Fruit fly (Drosophila melanogaster) whole organism, embryonic: ENCODE results near the gene InR.

Source experiments
- ATbp ChIP-seq: fragments of 200-800 bp; sonication (Bioruptor generic); optimal IDR thresholded peaks from 2 replicates; lab custom pipeline; 2017; ENCODE audit warnings: missing biosample characterization, mild to moderate bottlenecking, missing genetic modification characterization, missing genetic modification reagents
- CG11560 ChIP-seq: fragments of 200-800 bp; sonication (Bioruptor generic); IDR thresholded peaks from 3 replicates; pipeline ENCODE4 v1.3.6; 2022; ENCODE audit warnings: missing biosample characterization, missing genetic modification characterization
- CG12071 ChIP-seq: fragments of 200-800 bp; sonication (Bioruptor generic); optimal IDR thresholded peaks from 3 replicates; lab custom pipeline; 2018; ENCODE audit warnings: missing biosample characterization, mild to moderate bottlenecking, missing genetic modification characterization
- CG12219 ChIP-seq: fragments of 200-800 bp; sonication (Bioruptor generic); optimal IDR thresholded peaks from 3 replicates; lab custom pipeline; 2018; ENCODE audit warnings: missing biosample characterization, mild to moderate bottlenecking, missing genetic modification characterization
- CG13775 ChIP-seq: fragments of 200-800 bp; sonication (Bioruptor generic); optimal IDR thresholded peaks from 3 replicates; lab custom pipeline; 2017; ENCODE audit warnings: missing biosample characterization, mild to moderate bottlenecking, missing genetic modification characterization
- CG15011 ChIP-seq: fragments of 200-800 bp; sonication (Bioruptor generic); optimal IDR thresholded peaks from 3 replicates; lab custom pipeline; 2018; ENCODE audit warnings: missing biosample characterization, mild to moderate bottlenecking, missing genetic modification characterization
- CG15073 ChIP-seq: fragments of 200-800 bp; sonication (Bioruptor generic); optimal IDR thresholded peaks from 2 replicates; lab custom pipeline; 2016; ENCODE audit warnings: missing biosample characterization, missing genetic modification characterization
- CG1529 ChIP-seq: fragments of 200-800 bp; sonication (Bioruptor generic); optimal IDR thresholded peaks from 3 replicates; lab custom pipeline; 2018; ENCODE audit warnings: missing biosample characterization, missing genetic modification characterization
- CG15479 ChIP-seq: fragments of 200-800 bp; sonication (Bioruptor generic); optimal IDR thresholded peaks from 3 replicates; lab custom pipeline; 2019; ENCODE audit warnings: missing biosample characterization, mild to moderate bottlenecking, missing genetic modification characterization, moderate library complexity
- CG17328 ChIP-seq: fragments of 200-800 bp; sonication (Bioruptor generic); IDR thresholded peaks from 2 replicates; pipeline ENCODE4 v1.3.6; 2022; ENCODE audit warnings: missing biosample characterization, missing genetic modification characterization
- CG17568 ChIP-seq: fragments of 200-800 bp; sonication (Bioruptor generic); optimal IDR thresholded peaks from 2 replicates; lab custom pipeline; 2018; ENCODE audit warnings: missing biosample characterization, mild to moderate bottlenecking, missing genetic modification characterization, moderate library complexity
- CG2875 ChIP-seq: fragments of 200-800 bp; sonication (Bioruptor generic); optimal IDR thresholded peaks from 2 replicates; lab custom pipeline; 2017; ENCODE audit warnings: missing biosample characterization, mild to moderate bottlenecking, missing genetic modification characterization, missing genetic modification reagents
- CG31365 ChIP-seq: fragments of 200-800 bp; sonication (Bioruptor generic); optimal IDR thresholded peaks from 2 replicates; lab custom pipeline; 2018; ENCODE audit warnings: missing biosample characterization, mild to moderate bottlenecking, missing genetic modification characterization
- CG33557 ChIP-seq: fragments of 200-800 bp; sonication (Bioruptor generic); optimal IDR thresholded peaks from 2 replicates; lab custom pipeline; 2019; ENCODE audit warnings: missing biosample characterization, mild to moderate bottlenecking, missing genetic modification characterization, moderate library complexity
- CG34224 ChIP-seq: fragments of 200-800 bp; sonication (Bioruptor generic); IDR thresholded peaks from 3 replicates; pipeline ENCODE4 v1.3.6; 2022; ENCODE audit warnings: missing biosample characterization, missing genetic modification characterization; ENCODE audit not compliant: partially characterized antibody
- CG34376 ChIP-seq: fragments of 200-800 bp; sonication (Bioruptor generic); optimal IDR thresholded peaks from 2 replicates; lab custom pipeline; 2018; ENCODE audit warnings: missing biosample characterization, mild to moderate bottlenecking, missing genetic modification characterization
- CG34422 ChIP-seq: fragments of 200-800 bp; sonication (Bioruptor generic); IDR thresholded peaks from 3 replicates; pipeline ENCODE4 v1.3.6; 2022; ENCODE audit warnings: missing biosample characterization, missing genetic modification characterization
- CG3995 ChIP-seq: fragments of 200-800 bp; sonication (Bioruptor generic); optimal IDR thresholded peaks from 3 replicates; lab custom pipeline; 2016; ENCODE audit warnings: missing biosample characterization, missing genetic modification characterization
- CG5245 ChIP-seq: fragments of 200-800 bp; sonication (Bioruptor generic); optimal IDR thresholded peaks from 3 replicates; lab custom pipeline; 2016; ENCODE audit warnings: missing biosample characterization, missing genetic modification characterization
- CG6813 ChIP-seq: fragments of 200-800 bp; sonication (Bioruptor generic); optimal IDR thresholded peaks from 2 replicates; lab custom pipeline; 2017; ENCODE audit warnings: missing biosample characterization, missing genetic modification characterization, mild to moderate bottlenecking, moderate library complexity, missing genetic modification reagents
- CG7271 ChIP-seq: fragments of 200-800 bp; sonication (Bioruptor generic); optimal IDR thresholded peaks from 2 replicates; lab custom pipeline; 2018; ENCODE audit warnings: missing biosample characterization, mild to moderate bottlenecking, missing genetic modification characterization, moderate library complexity
- CG8089 ChIP-seq: fragments of 200-800 bp; sonication (Bioruptor generic); optimal IDR thresholded peaks from 3 replicates; lab custom pipeline; 2016; ENCODE audit warnings: missing biosample characterization, missing genetic modification characterization
- CG8359 ChIP-seq: fragments of 200-800 bp; sonication (Bioruptor generic); optimal IDR thresholded peaks from 2 replicates; lab custom pipeline; 2017; ENCODE audit warnings: missing biosample characterization, mild to moderate bottlenecking, missing genetic modification characterization, borderline replicate concordance
- CG9727 ChIP-seq: fragments of 200-800 bp; sonication (Bioruptor generic); optimal IDR thresholded peaks from 3 replicates; lab custom pipeline; 2017; ENCODE audit warnings: missing biosample characterization, mild to moderate bottlenecking, missing genetic modification characterization
- Chrac-16 ChIP-seq: fragments of 200-800 bp; sonication (Bioruptor generic); optimal IDR thresholded peaks from 3 replicates; lab custom pipeline; 2016; ENCODE audit warnings: missing biosample characterization, missing genetic modification characterization
- Dip2 ChIP-seq: fragments of 200-800 bp; sonication (Bioruptor generic); IDR thresholded peaks from 2 replicates; pipeline ENCODE4 v1.3.6; 2022; ENCODE audit warnings: missing biosample characterization, missing genetic modification characterization
- Ets97D ChIP-seq: fragments of 200-800 bp; sonication (Bioruptor generic); optimal IDR thresholded peaks from 3 replicates; lab custom pipeline; 2016; ENCODE audit warnings: missing biosample characterization, missing genetic modification characterization
- Hand ChIP-seq: fragments of 200-800 bp; sonication (Bioruptor generic); optimal IDR thresholded peaks from 2 replicates; lab custom pipeline; 2017; ENCODE audit warnings: mild to moderate bottlenecking, missing biosample characterization, missing genetic modification reagents, missing genetic modification characterization
- Kr ChIP-seq: fragments of 200-800 bp; sonication (Bioruptor generic); optimal IDR thresholded peaks from 2 replicates; lab custom pipeline; 2017; ENCODE audit warnings: missing biosample characterization, mild to moderate bottlenecking, missing genetic modification characterization
- Nf-YA ChIP-seq: fragments of 200-800 bp; sonication (Bioruptor generic); IDR thresholded peaks from 2 replicates; pipeline ENCODE4 v1.3.6; 2022; ENCODE audit warnings: missing biosample characterization, missing genetic modification characterization
- Nf-YB ChIP-seq: fragments of 200-800 bp; sonication (Bioruptor generic); optimal IDR thresholded peaks from 3 replicates; lab custom pipeline; 2019; ENCODE audit warnings: missing biosample characterization, mild to moderate bottlenecking, missing genetic modification characterization, moderate library complexity
- Rfx ChIP-seq: fragments of 200-800 bp; sonication (Bioruptor generic); IDR thresholded peaks from 2 replicates; pipeline ENCODE4 v1.3.6; 2022; ENCODE audit warnings: missing biosample characterization, missing genetic modification characterization
- Sox100B ChIP-seq: fragments of 200-800 bp; sonication (Bioruptor generic); optimal IDR thresholded peaks from 3 replicates; lab custom pipeline; 2018; ENCODE audit warnings: missing biosample characterization, mild to moderate bottlenecking, missing genetic modification characterization
- Tbp ChIP-seq: fragments of >200 bp; optimal IDR thresholded peaks from 2 replicates; lab custom pipeline; 2018; ENCODE audit warnings: missing biosample characterization, missing genetic modification characterization
- Trl ChIP-seq, 3 experiments: fragments of >200 bp in 2 of 3; fragments of 200-800 bp in 1 of 3; sonication (Bioruptor generic) in 1 of 3; optimal IDR thresholded peaks; 2 replicates in 1 of 3; 3 replicates in 2 of 3; lab custom pipeline; 2016 to 2017; ENCODE audit warnings: missing biosample characterization in 1 of 3, missing genetic modification characterization in 1 of 3
- cad ChIP-seq: fragments of >200 bp; optimal IDR thresholded peaks from 2 replicates; lab custom pipeline; 2017; ENCODE audit warnings: missing biosample characterization, missing genetic modification characterization
- cg ChIP-seq: fragments of 200-800 bp; sonication (Bioruptor generic); optimal IDR thresholded peaks from 3 replicates; lab custom pipeline; 2019; ENCODE audit warnings: missing biosample characterization, mild to moderate bottlenecking, missing genetic modification characterization, moderate library complexity
- eve ChIP-seq, 2 experiments: fragments of >200 bp; optimal IDR thresholded peaks; 2 replicates each; lab custom pipeline; 2017; ENCODE audit warnings: missing biosample characterization in 2 of 2, missing genetic modification characterization in 2 of 2
- ewg ChIP-seq: fragments of 200-800 bp; sonication (Bioruptor generic); optimal IDR thresholded peaks from 3 replicates; lab custom pipeline; 2017; ENCODE audit warnings: mild to moderate bottlenecking, missing biosample characterization, missing genetic modification reagents, missing genetic modification characterization
- fru ChIP-seq: fragments of >200 bp; optimal IDR thresholded peaks from 2 replicates; lab custom pipeline; 2017
- lab ChIP-seq: fragments of 200-800 bp; sonication (Bioruptor generic); optimal IDR thresholded peaks from 3 replicates; lab custom pipeline; 2017; ENCODE audit warnings: missing biosample characterization, missing genetic modification characterization, mild to moderate bottlenecking, moderate library complexity, missing genetic modification reagents
- run ChIP-seq: fragments of 200-800 bp; sonication (Bioruptor generic); optimal IDR thresholded peaks from 3 replicates; lab custom pipeline; 2018; ENCODE audit warnings: missing biosample characterization, mild to moderate bottlenecking, missing genetic modification characterization
- sens ChIP-seq: fragments of 200-800 bp; sonication (Bioruptor generic); peaks from one replicate; lab custom pipeline; 2016; ENCODE audit warnings: missing biosample characterization, missing genetic modification characterization
- sens-2 ChIP-seq: fragments of 200-800 bp; sonication (Bioruptor generic); IDR thresholded peaks from 2 replicates; pipeline ENCODE4 v1.3.6; 2022; ENCODE audit warnings: missing biosample characterization, missing genetic modification characterization
- seq ChIP-seq: fragments of 200-800 bp; sonication (Bioruptor generic); IDR thresholded peaks from 2 replicates; pipeline ENCODE4 v1.3.6; 2022; ENCODE audit warnings: missing biosample characterization, missing genetic modification characterization
- slp2 ChIP-seq: fragments of 200-800 bp; sonication (Bioruptor generic); optimal IDR thresholded peaks from 2 replicates; lab custom pipeline; 2016; ENCODE audit warnings: missing biosample characterization, missing genetic modification characterization
- stwl ChIP-seq: fragments of 200-800 bp; sonication (Bioruptor generic); optimal IDR thresholded peaks from 3 replicates; lab custom pipeline; 2018; ENCODE audit warnings: missing biosample characterization, mild to moderate bottlenecking, missing genetic modification characterization, moderate library complexity
- trem ChIP-seq: fragments of 200-800 bp; optimal IDR thresholded peaks from 3 replicates; lab custom pipeline; 2019; ENCODE audit warnings: missing biosample characterization, mild to moderate bottlenecking, missing genetic modification characterization, moderate library complexity
- vvl ChIP-seq: fragments of 200-800 bp; sonication (Bioruptor generic); IDR thresholded peaks from 2 replicates; pipeline ENCODE4 v1.3.6; 2022; ENCODE audit warnings: missing biosample characterization, missing genetic modification characterization
- wek ChIP-seq: fragments of 200-800 bp; sonication (Bioruptor generic); optimal IDR thresholded peaks from 3 replicates; lab custom pipeline; 2018; ENCODE audit warnings: missing biosample characterization, mild to moderate bottlenecking, missing genetic modification characterization, moderate library complexity

The InR gene

dm6 chr3R:21561427-21561872 lies 57.7 kb downstream of the InR start (continued):
- TF ChIP-seq cad (no peak), Hand (GFP tag; lab: Kevin White, UChicago) (no peak), sens (peak; percentile 56), Ets97D (peak; percentile 70), Nf-YA (peak; percentile 21; the same call in 1 of the 2 replicates), CG15011 (GFP tag; lab: Kevin White, UChicago) (peak; percentile 9), Rfx (GFP tag; lab: Robert Waterston, UW) (peak; percentile 8; the same call in 1 of the 2 replicates), Trl (optimal IDR thresholded peaks at IDR 0.05; lab: Kevin White, UChicago) (peak; percentile 78), Trl (GFP tag; optimal IDR thresholded peaks at IDR 0.05; lab: Kevin White, UChicago) (no peak), wek (GFP tag; lab: Kevin White, UChicago) (peak; percentile 25), CG33557 (GFP tag; lab: Kevin White, UChicago) (peak; percentile 32), slp2 (no peak), stwl (tag; lab: Kevin White, UChicago) (no peak), CG17568 (GFP tag; lab: Kevin White, UChicago) (peak; percentile 14), CG17328 (peak; percentile 42; the same call in 1 of the 2 replicates), trem (peak; percentile 1), CG2875 (GFP tag; lab: Kevin White, UChicago) (peak; percentile 11), ewg (peak; percentile 77), CG3995 (no peak), CG31365 (tag; lab: Kevin White, UChicago) (peak; percentile 24), CG12219 (GFP tag; lab: Kevin White, UChicago) (peak; percentile 49), CG13775 (peak; percentile 25), eve (GFP tag; optimal IDR thresholded peaks at IDR 0.05; lab: Kevin White, UChicago) (no peak), Sox100B (GFP tag; lab: Kevin White, UChicago) (peak; percentile 19), CG34224 (GFP tag; lab: Robert Waterston, UW) (peak; percentile 24; the same call in 1 of the 3 replicates), Dip2 (GFP tag; lab: Robert Waterston, UW) (no peak), CG8089 (no peak), CG5245 (no peak), cg (GFP tag; lab: Kevin White, UChicago) (peak; percentile 71), ATbp (peak; percentile 30), Tbp (GFP tag; lab: Kevin White, UChicago) (no peak), sens-2 (GFP tag; lab: Robert Waterston, UW) (no peak), Nf-YB (GFP tag; lab: Kevin White, UChicago) (peak; percentile 98), CG8359 (no peak), Chrac-16 (GFP tag; lab: Kevin White, UChicago) (no peak), CG7271 (tag; lab: Kevin White, UChicago) (peak; percentile 63), CG15479 (GFP tag; lab: Kevin White, UChicago) (peak; percentile 24), CG6813 (GFP tag; lab: Kevin White, UChicago) (peak; percentile 36), CG1529 (peak; percentile 29), seq (GFP tag; lab: Robert Waterston, UW) (peak; percentile 72), CG11560 (tag; lab: Robert Waterston, UW) (no peak), run (tag; lab: Kevin White, UChicago) (peak; percentile 25), CG15073 (no peak), CG9727 (GFP tag; lab: Kevin White, UChicago) (peak; percentile 29), lab (GFP tag; lab: Kevin White, UChicago) (peak; percentile 37), vvl (GFP tag; lab: Robert Waterston, UW) (peak; percentile 26; the same call in 1 of the 2 replicates), CG12071 (GFP tag; lab: Kevin White, UChicago) (peak; percentile 42), fru (lab: Kevin White, UChicago) (no peak), Kr (GFP tag; lab: Kevin White, UChicago) (peak; percentile 24), CG34376 (GFP tag; lab: Kevin White, UChicago) (peak; percentile 41), CG34422 (GFP tag; lab: Robert Waterston, UW) (no peak)
